Worm (Caenorhabditis elegans) whole organism, midembryonic: ENCODE measurements around the gene F54E2.9.

ENCODE experiments used
- T22C8.4 ChIP-seq: fragments of 200-800 bp; sonication (Bioruptor generic); IDR thresholded peaks from 2 replicates; pipeline ENCODE4 v1.3.6; 2022; ENCODE audit warnings: missing genetic modification characterization, missing compliant biosample characterization
- cog-1 ChIP-seq: sonication (generic microtip); optimal IDR thresholded peaks from 2 replicates; lab custom pipeline; 2016; ENCODE audit warnings: missing genetic modification characterization, missing compliant biosample characterization
- flt-1 ChIP-seq: fragments of 200-800 bp; sonication (Bioruptor generic); IDR thresholded peaks from 2 replicates; pipeline ENCODE4 v1.3.6; 2022; ENCODE audit warnings: missing genetic modification characterization, missing compliant biosample characterization
- klf-2 ChIP-seq: fragments of 200-800 bp; sonication (Bioruptor generic); conservative IDR thresholded peaks from 2 replicates; pipeline ENCODE4 v1.3.6; 2022; ENCODE audit warnings: missing genetic modification reagents, missing genetic modification characterization, missing compliant biosample characterization
- med-1 ChIP-seq: sonication (generic microtip); optimal IDR thresholded peaks from 2 replicates; lab custom pipeline; 2017; ENCODE audit warnings: missing genetic modification characterization, mild to moderate bottlenecking, missing compliant biosample characterization, antibody characterized with exemption, missing genetic modification reagents; ENCODE audit not compliant: insufficient read depth
- ref-1 ChIP-seq: fragments of 200-800 bp; sonication (Bioruptor generic); conservative IDR thresholded peaks from 2 replicates; pipeline ENCODE4 v1.3.6; 2022; ENCODE audit warnings: missing genetic modification reagents, missing genetic modification characterization, missing compliant biosample characterization
- tab-1 ChIP-seq: fragments of 200-800 bp; sonication (Bioruptor generic); IDR thresholded peaks from 2 replicates; pipeline ENCODE4 v1.3.6; 2022; ENCODE audit warnings: missing genetic modification characterization, missing compliant biosample characterization
- ztf-23 ChIP-seq: fragments of 200-800 bp; sonication (Bioruptor generic); IDR thresholded peaks from 2 replicates; pipeline ENCODE4 v1.3.6; 2022; ENCODE audit warnings: missing genetic modification reagents, missing genetic modification characterization, missing compliant biosample characterization
- ztf-29 ChIP-seq: fragments of 200-800 bp; sonication (Bioruptor generic); IDR thresholded peaks from 2 replicates; pipeline ENCODE4 v1.3.6; 2022; ENCODE audit warnings: missing genetic modification reagents, missing genetic modification characterization, missing compliant biosample characterization

- TF ChIP-seq ztf-23 (GFP tag; lab: Robert Waterston, UW) (no peak), flt-1 (no peak), T22C8.4 (GFP tag; lab: Robert Waterston, UW) (no peak), ztf-29 (GFP tag; lab: Robert Waterston, UW) (no peak), ref-1 (GFP tag; lab: Robert Waterston, UW) (no peak), cog-1 (tag; lab: Kevin White, UChicago) (no peak), tab-1 (no peak), med-1 (GFP tag; lab: Kevin White, UChicago) (no peak), klf-2 (GFP tag; lab: Robert Waterston, UW) (no peak)
These were observed 3.6 kb downstream of the F54E2.9 start, which contains the start of gene F54E2.1 for ce11 chrV:2810164-2810563.
